Fruit fly (Drosophila melanogaster) whole organism, wandering third instar larva: Measurements from ENCODE around the gene S-Lap2.

Experiments used
- CG9705 ChIP-seq: fragments of 200-800 bp; sonication (Bioruptor generic); optimal IDR thresholded peaks from 2 replicates; lab custom pipeline; 2018; ENCODE audit warnings: missing biosample characterization, mild to moderate bottlenecking, missing genetic modification characterization
- Hnf4 ChIP-seq: fragments of 200-800 bp; sonication (Bioruptor generic); optimal IDR thresholded peaks from 2 replicates; lab custom pipeline; 2016; ENCODE audit warnings: missing biosample characterization, mild to moderate bottlenecking, missing genetic modification characterization
- Hr83 ChIP-seq: fragments of 200-300 bp; sonication (Bioruptor generic); optimal IDR thresholded peaks from 2 replicates; lab custom pipeline; 2016; ENCODE audit warnings: missing biosample characterization, mild to moderate bottlenecking, missing genetic modification characterization, moderate library complexity; ENCODE audit not compliant: poor library complexity, severe bottlenecking
- h ChIP-seq: fragments of 200-800 bp; sonication (Bioruptor generic); optimal IDR thresholded peaks from 3 replicates; lab custom pipeline; 2016; ENCODE audit warnings: missing biosample characterization, mild to moderate bottlenecking, missing genetic modification characterization

dm6 chr3L:8575844-8576842, 43.5 kb upstream of the S-Lap2 start, which contains the start of the genes CG6638 and CG43078:
- TF ChIP-seq Hnf4 (GFP tag; lab: Kevin White, UChicago): no peak
- TF ChIP-seq CG9705 (GFP tag; lab: Kevin White, UChicago): no peak
- TF ChIP-seq Hr83 (GFP tag; lab: Kevin White, UChicago): no peak
- no peak for TF ChIP-seq h (GFP tag; lab: Kevin White, UChicago)
